Fruit fly (Drosophila melanogaster) whole organism, adult: ENCODE measurements around the gene CG2747.

Experiments used
- CG11617 ChIP-seq: fragments of 200-800 bp; sonication (Bioruptor generic); optimal IDR thresholded peaks from 2 replicates; lab custom pipeline; 2017; ENCODE audit warnings: mild to moderate bottlenecking, missing biosample characterization, missing genetic modification reagents, missing genetic modification characterization
- CG12768 ChIP-seq: fragments of 200-800 bp; sonication (Bioruptor generic); optimal IDR thresholded peaks from 2 replicates; lab custom pipeline; 2017; ENCODE audit warnings: missing biosample characterization, missing genetic modification characterization, mild to moderate bottlenecking, moderate library complexity, missing genetic modification reagents
- CG14711 ChIP-seq: fragments of 200-800 bp; sonication (Bioruptor generic); optimal IDR thresholded peaks from 2 replicates; lab custom pipeline; 2018; ENCODE audit warnings: missing biosample characterization, mild to moderate bottlenecking, missing genetic modification characterization, moderate library complexity
- CG1620 ChIP-seq: fragments of 200-800 bp; sonication (Bioruptor generic); optimal IDR thresholded peaks from 2 replicates; lab custom pipeline; 2016; ENCODE audit warnings: missing biosample characterization, missing genetic modification characterization
- CG33017 ChIP-seq: fragments of 200-800 bp; sonication (Bioruptor generic); optimal IDR thresholded peaks from 2 replicates; lab custom pipeline; 2018; ENCODE audit warnings: missing biosample characterization, mild to moderate bottlenecking, missing genetic modification characterization, moderate library complexity
- CG5204 ChIP-seq: fragments of 200-800 bp; sonication (Bioruptor generic); optimal IDR thresholded peaks from 2 replicates; lab custom pipeline; 2016; ENCODE audit warnings: missing biosample characterization, missing genetic modification characterization
- CG7045 ChIP-seq: fragments of 200-800 bp; sonication (Bioruptor generic); optimal IDR thresholded peaks from 2 replicates; lab custom pipeline; 2017; ENCODE audit warnings: missing biosample characterization, mild to moderate bottlenecking, missing genetic modification characterization
- CG7101 ChIP-seq: fragments of 200-800 bp; sonication (Bioruptor generic); optimal IDR thresholded peaks from 2 replicates; lab custom pipeline; 2018; ENCODE audit warnings: missing biosample characterization, mild to moderate bottlenecking, missing genetic modification characterization, moderate library complexity
- Clk ChIP-seq: fragments of 200-800 bp; sonication (Bioruptor generic); optimal IDR thresholded peaks from 2 replicates; lab custom pipeline; 2017; ENCODE audit warnings: missing biosample characterization, missing genetic modification characterization
- Crg-1 ChIP-seq: fragments of 200-800 bp; sonication (Bioruptor generic); optimal IDR thresholded peaks from 2 replicates; lab custom pipeline; 2016; ENCODE audit warnings: missing biosample characterization, missing genetic modification characterization
- Hr96 ChIP-seq: fragments of 200-800 bp; sonication (Bioruptor generic); optimal IDR thresholded peaks from 2 replicates; lab custom pipeline; 2016; ENCODE audit warnings: missing biosample characterization, missing genetic modification characterization
- Mnt ChIP-seq: fragments of 200-800 bp; sonication (Bioruptor generic); optimal IDR thresholded peaks from 2 replicates; lab custom pipeline; 2016; ENCODE audit warnings: missing biosample characterization, mild to moderate bottlenecking, missing genetic modification characterization
- bab1 ChIP-seq: fragments of 200-800 bp; sonication (Bioruptor generic); optimal IDR thresholded peaks from 3 replicates; lab custom pipeline; 2019; ENCODE audit warnings: missing biosample characterization, mild to moderate bottlenecking, missing genetic modification characterization, moderate library complexity
- cic ChIP-seq: fragments of 200-800 bp; sonication (Bioruptor generic); optimal IDR thresholded peaks from 2 replicates; lab custom pipeline; 2017; ENCODE audit warnings: missing biosample characterization, mild to moderate bottlenecking, missing genetic modification characterization, moderate library complexity
- cnc ChIP-seq, 2 experiments: fragments of >200 bp; optimal IDR thresholded peaks; 2 replicates each; lab custom pipeline; 2017
- kay ChIP-seq: fragments of 200-800 bp; sonication (Bioruptor generic); peaks from one replicate; lab custom pipeline; 2016; ENCODE audit warnings: missing biosample characterization, missing genetic modification characterization, borderline replicate concordance
- ovo ChIP-seq: fragments of 200-800 bp; sonication (Bioruptor generic); optimal IDR thresholded peaks from 2 replicates; lab custom pipeline; 2016; ENCODE audit warnings: missing biosample characterization, missing genetic modification characterization
- pad ChIP-seq: fragments of 200-800 bp; sonication (Bioruptor generic); optimal IDR thresholded peaks from 3 replicates; lab custom pipeline; 2017; ENCODE audit warnings: missing biosample characterization, missing genetic modification characterization, mild to moderate bottlenecking, moderate library complexity, missing genetic modification reagents
- tj ChIP-seq: fragments of 200-800 bp; sonication (Bioruptor generic); optimal IDR thresholded peaks from 3 replicates; lab custom pipeline; 2017; ENCODE audit warnings: missing biosample characterization, mild to moderate bottlenecking, missing genetic modification characterization, moderate library complexity
- toe ChIP-seq: fragments of 200-800 bp; sonication (Bioruptor generic); optimal IDR thresholded peaks from 2 replicates; lab custom pipeline; 2016; ENCODE audit warnings: missing biosample characterization, missing genetic modification characterization

Gene CG2747

dm6 chr3R:7999530-8000116 is 31.0 kb downstream of the CG2747 start, which contains the start of gene PIG-H:
PIG-H (plus strand) TSS chr3R:7999832.
- TF ChIP-seq CG14711 (tag; lab: Kevin White, UChicago) (peak; percentile 23), Mnt (no peak), CG11617 (GFP tag; lab: Kevin White, UChicago) (no peak), tj (no peak), CG1620 (GFP tag; lab: Kevin White, UChicago) (no peak), kay (GFP tag; lab: Kevin White, UChicago) (peak; percentile 22), Crg-1 (no peak), CG12768 (GFP tag; lab: Kevin White, UChicago) (peak; percentile 5), Hr96 (GFP tag; lab: Kevin White, UChicago) (no peak), ovo (GFP tag; lab: Kevin White, UChicago) (no peak), cnc (optimal IDR thresholded peaks at IDR 0.05; lab: Kevin White, UChicago) (no peak), toe (GFP tag; lab: Kevin White, UChicago) (peak; percentile 8), cic (GFP tag; lab: Kevin White, UChicago) (no peak), CG33017 (no peak), CG5204 (GFP tag; lab: Kevin White, UChicago) (peak; percentile 11), CG7101 (no peak), CG7045 (GFP tag; lab: Kevin White, UChicago) (no peak), pad (GFP tag; lab: Kevin White, UChicago) (no peak), Clk (GFP tag; lab: Kevin White, UChicago) (no peak), bab1 (GFP tag; lab: Kevin White, UChicago) (no peak)

dm6 chr3R:7998778-7999177 is 31.8 kb downstream of the CG2747 start:
- TF ChIP-seq bab1 (GFP tag; lab: Kevin White, UChicago) (no peak), CG11617 (GFP tag; lab: Kevin White, UChicago) (no peak), cic (GFP tag; lab: Kevin White, UChicago) (no peak), pad (GFP tag; lab: Kevin White, UChicago) (no peak), toe (GFP tag; lab: Kevin White, UChicago) (no peak), CG5204 (GFP tag; lab: Kevin White, UChicago) (no peak), CG14711 (tag; lab: Kevin White, UChicago) (no peak), Clk (GFP tag; lab: Kevin White, UChicago) (no peak), Crg-1 (no peak), CG12768 (GFP tag; lab: Kevin White, UChicago) (no peak), Mnt (no peak), tj (no peak), CG7045 (GFP tag; lab: Kevin White, UChicago) (no peak), Hr96 (GFP tag; lab: Kevin White, UChicago) (no peak)

dm6 chr3R:7995722-7996121 is 34.9 kb downstream of the CG2747 start, which contains the start of gene Elovl7:
Elovl7 (minus strand) TSS chr3R:7995852.
- no peak for TF ChIP-seq CG33017
- TF ChIP-seq Mnt = no peak
- TF ChIP-seq pad (GFP tag; lab: Kevin White, UChicago) = no peak
- peak; percentile 38 for TF ChIP-seq bab1 (GFP tag; lab: Kevin White, UChicago)
- no peak for TF ChIP-seq CG14711 (tag; lab: Kevin White, UChicago)
- peak; percentile 61 for TF ChIP-seq tj
- no peak for TF ChIP-seq Hr96 (GFP tag; lab: Kevin White, UChicago)
- no peak for TF ChIP-seq toe (GFP tag; lab: Kevin White, UChicago)
- no peak for TF ChIP-seq Crg-1
- TF ChIP-seq CG11617 (GFP tag; lab: Kevin White, UChicago) = no peak
- TF ChIP-seq ovo (GFP tag; lab: Kevin White, UChicago) = no peak
- no peak for TF ChIP-seq cnc (optimal IDR thresholded peaks at IDR 0.05; lab: Kevin White, UChicago)
- no peak for TF ChIP-seq kay (GFP tag; lab: Kevin White, UChicago)
- no peak for TF ChIP-seq cic (GFP tag; lab: Kevin White, UChicago)
- TF ChIP-seq CG12768 (GFP tag; lab: Kevin White, UChicago) = no peak
- no peak for TF ChIP-seq CG5204 (GFP tag; lab: Kevin White, UChicago)
- TF ChIP-seq CG7101 = no peak
- no peak for TF ChIP-seq CG7045 (GFP tag; lab: Kevin White, UChicago)
- TF ChIP-seq CG1620 (GFP tag; lab: Kevin White, UChicago) = peak; percentile 9
- TF ChIP-seq Clk (GFP tag; lab: Kevin White, UChicago) = no peak

dm6 chr3R:7994629-7995028 is 36.0 kb downstream of the CG2747 start:
- TF ChIP-seq tj (peak; percentile 97), ovo (GFP tag; lab: Kevin White, UChicago) (no peak), kay (GFP tag; lab: Kevin White, UChicago) (no peak), CG7045 (GFP tag; lab: Kevin White, UChicago) (no peak)

dm6 chr3R:7993506-7993905 is 37.1 kb downstream of the CG2747 start:
- peak; percentile 13 for TF ChIP-seq CG12768 (GFP tag; lab: Kevin White, UChicago)
- no peak for TF ChIP-seq toe (GFP tag; lab: Kevin White, UChicago)

dm6 chr3R:7992100-7992499 is 38.5 kb downstream of the CG2747 start:
- no peak for TF ChIP-seq tj
- no peak for TF ChIP-seq bab1 (GFP tag; lab: Kevin White, UChicago)
- no peak for TF ChIP-seq Crg-1
- no peak for TF ChIP-seq CG5204 (GFP tag; lab: Kevin White, UChicago)
- TF ChIP-seq Hr96 (GFP tag; lab: Kevin White, UChicago) = no peak
- TF ChIP-seq CG12768 (GFP tag; lab: Kevin White, UChicago) = no peak
